Fruit fly (Drosophila melanogaster) whole organism, embryonic: ENCODE results near the gene CG3764.

Experiments used
- CG2202 ChIP-seq: fragments of 200-800 bp; sonication (Bioruptor generic); optimal IDR thresholded peaks from 2 replicates; lab custom pipeline; 2018; ENCODE audit warnings: missing biosample characterization, mild to moderate bottlenecking, missing genetic modification characterization
- MBD-R2 ChIP-seq: fragments of 200-800 bp; sonication (Bioruptor generic); IDR thresholded peaks from 2 replicates; pipeline ENCODE4 v1.3.6; 2022; ENCODE audit warnings: missing biosample characterization, missing genetic modification characterization
- Sin3A ChIP-seq: fragments of >200 bp; optimal IDR thresholded peaks from 2 replicates; lab custom pipeline; 2018
- ac ChIP-seq: fragments of 200-800 bp; sonication (Bioruptor generic); optimal IDR thresholded peaks from 3 replicates; lab custom pipeline; 2017; ENCODE audit warnings: missing biosample characterization, mild to moderate bottlenecking, missing genetic modification characterization
- fd96Cb ChIP-seq: fragments of 200-800 bp; sonication (Bioruptor generic); optimal IDR thresholded peaks from 2 replicates; lab custom pipeline; 2018; ENCODE audit warnings: missing biosample characterization, mild to moderate bottlenecking, missing genetic modification characterization, moderate library complexity

DNA sequence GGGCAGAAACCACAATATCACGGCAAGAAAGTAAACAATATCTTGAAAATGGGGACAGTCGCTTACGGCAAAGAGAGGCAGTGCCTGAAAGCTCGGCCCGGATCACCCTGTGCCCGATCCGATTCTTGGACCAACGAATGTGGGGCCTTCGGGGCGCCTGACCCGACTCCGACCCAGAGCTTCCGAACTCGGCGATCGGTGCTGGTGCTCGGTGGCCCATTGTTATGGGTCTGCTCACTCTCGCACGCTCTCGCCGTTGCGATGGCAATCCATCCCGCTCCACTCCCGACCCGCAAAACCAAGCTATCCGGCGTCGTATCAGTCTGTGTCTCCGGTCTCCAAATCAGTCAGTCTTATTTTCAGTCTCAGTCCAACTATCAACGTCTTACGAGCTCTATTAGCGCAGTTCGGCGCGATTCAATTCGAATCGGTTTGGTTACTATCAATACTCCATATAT is 42.7 kb downstream of the CG3764 start, which contains the start of gene Exn:
- TF ChIP-seq CG2202 (tag; lab: Kevin White, UChicago) (no peak), fd96Cb (tag; lab: Kevin White, UChicago) (no peak), Sin3A (no peak), MBD-R2 (GFP tag; lab: Robert Waterston, UW) (peak; percentile 26; the same call in 1 of the 2 replicates), ac (GFP tag; lab: Kevin White, UChicago) (no peak)
